Worm (Caenorhabditis elegans) whole organism, L1 larva: ENCODE results near the gene cest-35.2.

Experiments
- C34B4.2 ChIP-seq: sonication (generic microtip); optimal IDR thresholded peaks from 2 replicates; lab custom pipeline; 2017; ENCODE audit warnings: mild to moderate bottlenecking, missing genetic modification characterization, missing compliant biosample characterization
- F16B12.6 ChIP-seq: fragments of 150-350 bp; optimal IDR thresholded peaks from 2 replicates; lab custom pipeline; 2014; ENCODE audit warnings: missing biosample characterization, missing genetic modification characterization
- Y116A8C.19 ChIP-seq: sonication (generic microtip); optimal IDR thresholded peaks from 2 replicates; lab custom pipeline; 2016; ENCODE audit warnings: missing compliant biosample characterization, missing genetic modification characterization, borderline replicate concordance
- aha-1 ChIP-seq: fragments of 150-350 bp; optimal IDR thresholded peaks from 2 replicates; lab custom pipeline; 2014; ENCODE audit warnings: missing biosample characterization, missing genetic modification characterization
- alr-1 ChIP-seq: fragments of 200-800 bp; sonication (Bioruptor generic); optimal IDR thresholded peaks from 2 replicates; lab custom pipeline; 2018; ENCODE audit warnings: borderline replicate concordance, mild to moderate bottlenecking, missing genetic modification characterization, missing compliant biosample characterization
- ceh-63 ChIP-seq: fragments of 200-800 bp; sonication (Bioruptor generic); optimal IDR thresholded peaks from 2 replicates; lab custom pipeline; 2018; ENCODE audit warnings: mild to moderate bottlenecking, missing genetic modification characterization, missing compliant biosample characterization
- ceh-82 ChIP-seq, 3 experiments: fragments of 150-350 bp in 1 of 3; sonication (generic microtip) in 2 of 3; optimal IDR thresholded peaks; 2 replicates each; lab custom pipeline; 2014 to 2017; ENCODE audit warnings: missing biosample characterization in 3 of 3, missing genetic modification characterization in 3 of 3
- ceh-88 ChIP-seq: fragments of 200-800 bp; sonication (Bioruptor generic); IDR thresholded peaks from 2 replicates; pipeline ENCODE4 v1.3.6; 2022; ENCODE audit warnings: missing genetic modification characterization, missing compliant biosample characterization
- ces-1 ChIP-seq: fragments of 150-350 bp; optimal IDR thresholded peaks from 2 replicates; lab custom pipeline; 2014; ENCODE audit warnings: missing biosample characterization, missing genetic modification reagents, missing genetic modification characterization
- dsc-1 ChIP-seq: sonication (generic microtip); optimal IDR thresholded peaks from 2 replicates; lab custom pipeline; 2016; ENCODE audit warnings: mild to moderate bottlenecking, missing genetic modification characterization, missing compliant biosample characterization
- efl-1 ChIP-seq, 4 experiments: fragments of 150-350 bp; optimal IDR thresholded peaks in 3 of 4; peaks in 1 of 4; 1 replicate in 1 of 4; 2 replicates in 3 of 4; lab custom pipeline; 2014; ENCODE audit warnings: missing biosample characterization in 2 of 4, missing genetic modification characterization in 2 of 4, missing genetic modification reagents in 2 of 4
- elt-2 ChIP-seq: sonication (generic microtip); optimal IDR thresholded peaks from 2 replicates; lab custom pipeline; 2016; ENCODE audit warnings: missing genetic modification characterization, mild to moderate bottlenecking, inconsistent platforms, missing compliant biosample characterization, missing genetic modification reagents
- elt-3 ChIP-seq, 6 experiments: fragments of 150-350 bp in 1 of 6; sonication (generic microtip); optimal IDR thresholded peaks; 2 replicates each; lab custom pipeline; 2017 to 2018; ENCODE audit warnings: missing biosample characterization in 6 of 6, missing genetic modification characterization in 6 of 6, inconsistent platforms in 1 of 6
- ets-5 ChIP-seq: fragments of 200-800 bp; sonication (Bioruptor generic); IDR thresholded peaks from 2 replicates; pipeline ENCODE4 v1.3.6; 2022; ENCODE audit warnings: missing genetic modification characterization, missing compliant biosample characterization
- fkh-8 ChIP-seq: sonication (generic microtip); optimal IDR thresholded peaks from 2 replicates; lab custom pipeline; 2016; ENCODE audit warnings: mild to moderate bottlenecking, missing genetic modification characterization, missing compliant biosample characterization
- fos-1 ChIP-seq: fragments of 150-350 bp; optimal IDR thresholded peaks from 2 replicates; lab custom pipeline; 2014; ENCODE audit warnings: missing biosample characterization, missing genetic modification characterization
- grh-1 ChIP-seq: fragments of 200-800 bp; sonication (Bioruptor generic); IDR thresholded peaks from 2 replicates; pipeline ENCODE4 v1.3.6; 2022; ENCODE audit warnings: missing genetic modification reagents, missing genetic modification characterization, missing compliant biosample characterization
- hlh-17 ChIP-seq: fragments of 200-800 bp; sonication (Bioruptor generic); optimal IDR thresholded peaks from 2 replicates; lab custom pipeline; 2018; ENCODE audit warnings: missing genetic modification characterization, mild to moderate bottlenecking, missing compliant biosample characterization, moderate library complexity, borderline replicate concordance
- hlh-4 ChIP-seq: sonication (generic microtip); optimal IDR thresholded peaks from 2 replicates; lab custom pipeline; 2016; ENCODE audit warnings: mild to moderate bottlenecking, missing genetic modification characterization, missing compliant biosample characterization
- hpl-2 ChIP-seq: fragments of 150-350 bp; optimal IDR thresholded peaks from 2 replicates; lab custom pipeline; 2014; ENCODE audit warnings: missing biosample characterization, missing genetic modification reagents, missing genetic modification characterization
- irx-1 ChIP-seq: sonication (generic microtip); optimal IDR thresholded peaks from 2 replicates; lab custom pipeline; 2016; ENCODE audit warnings: missing genetic modification characterization, missing compliant biosample characterization
- isw-1 ChIP-seq: fragments of 200-800 bp; sonication (Bioruptor generic); IDR thresholded peaks from 2 replicates; pipeline ENCODE4 v1.3.6; 2022; ENCODE audit warnings: missing genetic modification characterization, missing compliant biosample characterization
- lin-13 ChIP-seq: fragments of 150-350 bp; optimal IDR thresholded peaks from 2 replicates; lab custom pipeline; 2014; ENCODE audit warnings: missing biosample characterization, missing genetic modification reagents, missing genetic modification characterization
- lin-39 ChIP-seq: fragments of 150-350 bp; optimal IDR thresholded peaks from 2 replicates; lab custom pipeline; 2014; ENCODE audit warnings: missing biosample characterization, missing genetic modification reagents, missing genetic modification characterization
- lir-3 ChIP-seq: sonication (generic microtip); optimal IDR thresholded peaks from 2 replicates; lab custom pipeline; 2016; ENCODE audit warnings: mild to moderate bottlenecking, missing genetic modification characterization, moderate library complexity, missing compliant biosample characterization; ENCODE audit not compliant: poor library complexity
- mab-9 ChIP-seq: fragments of 200-800 bp; sonication (Bioruptor generic); IDR thresholded peaks from 2 replicates; pipeline ENCODE4 v1.3.6; 2022; ENCODE audit warnings: missing genetic modification reagents, missing genetic modification characterization, missing compliant biosample characterization
- nhr-11 ChIP-seq: fragments of 150-350 bp; optimal IDR thresholded peaks from 2 replicates; lab custom pipeline; 2014; ENCODE audit warnings: missing biosample characterization, missing genetic modification characterization
- nhr-12 ChIP-seq: sonication (generic microtip); optimal IDR thresholded peaks from 2 replicates; lab custom pipeline; 2017; ENCODE audit warnings: missing biosample characterization, missing genetic modification characterization
- nhr-19 ChIP-seq: fragments of 200-800 bp; sonication (Bioruptor generic); conservative IDR thresholded peaks from 2 replicates; pipeline ENCODE4 v1.3.6; 2022; ENCODE audit warnings: missing genetic modification characterization, missing compliant biosample characterization
- nhr-20 ChIP-seq: sonication (generic microtip); optimal IDR thresholded peaks from 2 replicates; lab custom pipeline; 2016; ENCODE audit warnings: mild to moderate bottlenecking, missing genetic modification characterization, missing compliant biosample characterization
- nhr-28 ChIP-seq: fragments of 150-350 bp; optimal IDR thresholded peaks from 2 replicates; lab custom pipeline; 2014; ENCODE audit warnings: missing biosample characterization, missing genetic modification characterization
- nhr-47 ChIP-seq: sonication (generic microtip); optimal IDR thresholded peaks from 2 replicates; lab custom pipeline; 2016; ENCODE audit warnings: mild to moderate bottlenecking, missing genetic modification characterization, moderate library complexity, missing compliant biosample characterization
- nhr-71 ChIP-seq: sonication (generic microtip); optimal IDR thresholded peaks from 2 replicates; lab custom pipeline; 2016; ENCODE audit warnings: mild to moderate bottlenecking, missing genetic modification characterization, moderate library complexity, missing compliant biosample characterization
- nhr-76 ChIP-seq: sonication (generic microtip); optimal IDR thresholded peaks from 2 replicates; lab custom pipeline; 2017; ENCODE audit warnings: missing biosample characterization, missing genetic modification characterization
- nhr-77 ChIP-seq: fragments of 150-350 bp; optimal IDR thresholded peaks from 2 replicates; lab custom pipeline; 2014; ENCODE audit warnings: missing biosample characterization, missing genetic modification characterization
- nhr-84 ChIP-seq: sonication (generic microtip); optimal IDR thresholded peaks from 2 replicates; lab custom pipeline; 2017; ENCODE audit warnings: missing biosample characterization, missing genetic modification characterization
- nhr-90 ChIP-seq: sonication (generic microtip); optimal IDR thresholded peaks from 2 replicates; lab custom pipeline; 2016; ENCODE audit warnings: mild to moderate bottlenecking, missing genetic modification characterization, missing compliant biosample characterization; ENCODE audit not compliant: poor library complexity
- pqm-1 ChIP-seq: sonication (generic microtip); optimal IDR thresholded peaks from 3 replicates; lab custom pipeline; 2017; ENCODE audit warnings: missing biosample characterization, missing genetic modification characterization
- rnt-1 ChIP-seq: sonication (generic microtip); optimal IDR thresholded peaks from 2 replicates; lab custom pipeline; 2016; ENCODE audit warnings: mild to moderate bottlenecking, missing genetic modification characterization, moderate library complexity, missing compliant biosample characterization
- skn-1 ChIP-seq: fragments of 150-350 bp; optimal IDR thresholded peaks from 2 replicates; lab custom pipeline; 2014; ENCODE audit warnings: missing biosample characterization, missing genetic modification characterization
- snpc-4 ChIP-seq: fragments of 150-350 bp; optimal IDR thresholded peaks from 2 replicates; lab custom pipeline; 2014; ENCODE audit warnings: missing biosample characterization, missing genetic modification characterization
- sox-4 ChIP-seq: sonication (generic microtip); optimal IDR thresholded peaks from 2 replicates; lab custom pipeline; 2016; ENCODE audit warnings: missing genetic modification characterization, missing compliant biosample characterization
- swsn-7 ChIP-seq: sonication (generic microtip); optimal IDR thresholded peaks from 2 replicates; lab custom pipeline; 2016; ENCODE audit warnings: missing genetic modification characterization, missing compliant biosample characterization
- tbx-2 ChIP-seq: sonication (generic microtip); optimal IDR thresholded peaks from 2 replicates; lab custom pipeline; 2016; ENCODE audit warnings: missing genetic modification characterization, missing compliant biosample characterization
- unc-130 ChIP-seq: fragments of 150-350 bp; optimal IDR thresholded peaks from 2 replicates; lab custom pipeline; 2017; ENCODE audit warnings: missing biosample characterization, missing genetic modification characterization, inconsistent platforms
- unc-30 ChIP-seq: sonication (generic microtip); optimal IDR thresholded peaks from 2 replicates; lab custom pipeline; 2017; ENCODE audit warnings: missing biosample characterization, missing genetic modification characterization
- unc-62 ChIP-seq: fragments of 150-350 bp; optimal IDR thresholded peaks from 2 replicates; lab custom pipeline; 2014; ENCODE audit warnings: missing biosample characterization, missing genetic modification reagents, missing genetic modification characterization
- unc-86 ChIP-seq: sonication (generic microtip); optimal IDR thresholded peaks from 2 replicates; lab custom pipeline; 2016; ENCODE audit warnings: missing genetic modification characterization, missing compliant biosample characterization
- unc-98 ChIP-seq: fragments of 200-800 bp; sonication (Bioruptor generic); IDR thresholded peaks from 2 replicates; pipeline ENCODE4 v1.3.6; 2022; ENCODE audit warnings: missing genetic modification characterization, missing compliant biosample characterization
- zag-1 ChIP-seq: fragments of 150-350 bp; optimal IDR thresholded peaks from 2 replicates; lab custom pipeline; 2014; ENCODE audit warnings: missing biosample characterization, missing genetic modification characterization
- zip-4 ChIP-seq: fragments of 200-800 bp; sonication (Bioruptor generic); optimal IDR thresholded peaks from 2 replicates; lab custom pipeline; 2018; ENCODE audit warnings: mild to moderate bottlenecking, missing genetic modification characterization, moderate library complexity, missing compliant biosample characterization
- ztf-11 ChIP-seq, 2 experiments: sonication (generic microtip); optimal IDR thresholded peaks; 2 replicates each; lab custom pipeline; 2016 to 2017; ENCODE audit warnings: missing genetic modification characterization in 2 of 2, missing biosample characterization in 1 of 2, missing compliant biosample characterization in 1 of 2
- ztf-4 ChIP-seq: fragments of 150-350 bp; optimal IDR thresholded peaks from 2 replicates; lab custom pipeline; 2014; ENCODE audit warnings: missing biosample characterization, missing genetic modification characterization

The cest-35.2 gene

DNA sequence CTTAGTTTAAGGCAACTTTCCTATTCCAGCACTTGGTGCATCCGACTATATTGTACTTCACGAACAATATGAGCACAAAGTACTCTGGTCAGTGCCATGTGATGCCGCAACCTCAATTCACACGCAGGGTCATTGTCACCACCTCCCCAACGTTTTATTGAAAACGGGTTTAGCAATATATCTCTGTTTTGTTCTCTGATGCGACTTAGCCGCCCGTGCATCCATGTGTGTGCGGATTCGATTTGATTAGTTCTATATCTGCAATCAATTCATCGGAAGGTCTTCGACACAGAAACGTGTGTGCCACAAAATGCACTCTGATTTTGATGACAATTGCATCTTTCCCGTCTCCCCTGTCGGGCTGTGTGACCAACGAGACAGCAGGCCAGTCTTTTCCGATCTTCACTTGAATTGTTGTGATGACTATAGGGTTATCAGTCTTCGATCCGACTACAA is 35.6 kb upstream of the cest-35.2 start (continued):
- peak; percentile 23 for TF ChIP-seq swsn-7 (tag; lab: Kevin White, UChicago)
- TF ChIP-seq alr-1 = no peak
- TF ChIP-seq grh-1 (GFP tag; lab: Robert Waterston, UW) = peak; percentile 84
- no peak for TF ChIP-seq unc-30 (tag; lab: Kevin White, UChicago)
- TF ChIP-seq ceh-88 = no peak
- peak in 1 of 3 experiments; percentile 20 for TF ChIP-seq ceh-82 (tag; optimal IDR thresholded peaks at IDR 0.05; lab: Kevin White, UChicago)
- no peak for TF ChIP-seq mab-9
- no peak for TF ChIP-seq nhr-28
- no peak for TF ChIP-seq ets-5 (GFP tag; lab: Robert Waterston, UW)
- TF ChIP-seq ceh-63 = no peak
- no peak for TF ChIP-seq zip-4 (GFP tag; lab: Kevin White, UChicago)
- TF ChIP-seq nhr-76 (tag; lab: Kevin White, UChicago) = no peak
- TF ChIP-seq unc-86 (tag; lab: Kevin White, UChicago) = no peak
- peak; percentile 45 for TF ChIP-seq nhr-90 (tag; lab: Kevin White, UChicago)
- no peak for TF ChIP-seq nhr-77
- no peak for TF ChIP-seq unc-98 (GFP tag; lab: Robert Waterston, UW)
- TF ChIP-seq dsc-1 = peak; percentile 8
- TF ChIP-seq nhr-12 (tag; lab: Kevin White, UChicago) = no peak
- TF ChIP-seq aha-1 (tag; lab: Kevin White, UChicago) = no peak
- TF ChIP-seq efl-1 (optimal IDR thresholded peaks at IDR 0.05; lab: Kevin White, UChicago) = peak in 1 of 2 experiments; percentile 7
- TF ChIP-seq efl-1 (GFP tag; optimal IDR thresholded peaks at IDR 0.05 in 1 of 2; lab: Kevin White, UChicago) = peak in 1 of 2 experiments; percentile 91
- TF ChIP-seq lin-39 (tag; lab: Kevin White, UChicago) = no peak
- TF ChIP-seq irx-1 = no peak
- TF ChIP-seq nhr-20 (tag; lab: Kevin White, UChicago) = peak; percentile 96
- TF ChIP-seq hpl-2 (GFP tag; lab: Kevin White, UChicago) = no peak
- no peak for TF ChIP-seq fkh-8
- no peak for TF ChIP-seq fos-1 (tag; lab: Kevin White, UChicago)
- peak; percentile 17 for TF ChIP-seq nhr-11
- TF ChIP-seq ztf-4 (tag; lab: Kevin White, UChicago) = peak; percentile 39
- no peak for TF ChIP-seq zag-1 (tag; lab: Kevin White, UChicago)
- no peak for TF ChIP-seq pqm-1
- no peak for TF ChIP-seq C34B4.2 (tag; lab: Kevin White, UChicago)
- no peak for TF ChIP-seq ces-1 (GFP tag; lab: Kevin White, UChicago)
- TF ChIP-seq nhr-84 (tag; lab: Kevin White, UChicago) = no peak
- TF ChIP-seq Y116A8C.19 (tag; lab: Kevin White, UChicago) = no peak
- no peak for TF ChIP-seq hlh-4
- TF ChIP-seq snpc-4 (tag; lab: Kevin White, UChicago) = no peak
- peak; percentile 18 for TF ChIP-seq skn-1 (tag; lab: Kevin White, UChicago)
- TF ChIP-seq lir-3 = peak; percentile 9
- no peak for TF ChIP-seq rnt-1 (tag; lab: Kevin White, UChicago)
- no peak for TF ChIP-seq unc-62 (GFP tag; lab: Kevin White, UChicago)
- peak; percentile 81 for TF ChIP-seq nhr-71 (tag; lab: Kevin White, UChicago)
- peak; percentile 72 for TF ChIP-seq unc-130
- TF ChIP-seq sox-4 = no peak
- TF ChIP-seq ztf-11 (tag; optimal IDR thresholded peaks at IDR 0.05; lab: Kevin White, UChicago) = no peak
- no peak for TF ChIP-seq elt-2 (tag; lab: Kevin White, UChicago)
- TF ChIP-seq nhr-19 = peak; percentile 85
- TF ChIP-seq nhr-47 (tag; lab: Kevin White, UChicago) = peak; percentile 50
- TF ChIP-seq isw-1 (GFP tag; lab: Robert Waterston, UW) = no peak
- TF ChIP-seq hlh-17 (GFP tag; lab: Kevin White, UChicago) = no peak
- TF ChIP-seq lin-13 = no peak
- TF ChIP-seq elt-3 (tag; optimal IDR thresholded peaks at IDR 0.05; lab: Kevin White, UChicago) = peak in 5 of 6 experiments; percentile 42 to 71 (median 64)
- peak; percentile 20 for TF ChIP-seq tbx-2 (tag; lab: Kevin White, UChicago)
- no peak for TF ChIP-seq F16B12.6
